Fruit fly (Drosophila melanogaster): ENCODE measurements around the gene Usp32.

Gene Usp32

dm6 chr3L:19929051-19929718, 58.2 kb downstream of the Usp32 start (continued):
- TF ChIP-seq CG17361 (GFP tag; IDR thresholded peaks at IDR 0.05), result peak; percentile 39; the same call in 1 of the 3 replicates
- TF ChIP-seq rib (GFP tag; IDR thresholded peaks at IDR 0.05), result 0 out of 2 replicates have a peak, but pooled peaks have one; percentile 12
- TF ChIP-seq CG32767 (GFP tag; IDR thresholded peaks at IDR 0.05), result peak; percentile 9; the same call in 1 of the 2 replicates
- TF ChIP-seq ash1 (GFP tag; optimal IDR thresholded peaks at IDR 0.05), result no peak
- no peak for TF ChIP-seq CG7271 (tag; optimal IDR thresholded peaks at IDR 0.05)
- TF ChIP-seq kah (GFP tag; optimal IDR thresholded peaks at IDR 0.05), result no peak
- peak; percentile 32 for TF ChIP-seq PHDP (tag; optimal IDR thresholded peaks at IDR 0.05)
- TF ChIP-seq CG31365 (tag; optimal IDR thresholded peaks at IDR 0.05), result no peak
- peak; percentile 21 for TF ChIP-seq lilli (GFP tag; optimal IDR thresholded peaks at IDR 0.05)
- TF ChIP-seq CG14050 (GFP tag; IDR thresholded peaks at IDR 0.05), result no peak
- no peak for TF ChIP-seq p53 (GFP tag; optimal IDR thresholded peaks at IDR 0.05)
- no peak for TF ChIP-seq Bdp1 (GFP tag; optimal IDR thresholded peaks at IDR 0.05)
- TF ChIP-seq D (optimal IDR thresholded peaks at IDR 0.05), result no peak
- TF ChIP-seq D (GFP tag; optimal IDR thresholded peaks at IDR 0.05), result no peak
- TF ChIP-seq CG1792 (GFP tag; optimal IDR thresholded peaks at IDR 0.05), result no peak
- TF ChIP-seq lbe (GFP tag; optimal IDR thresholded peaks at IDR 0.05), result no peak
- no peak for TF ChIP-seq cad (GFP tag; optimal IDR thresholded peaks at IDR 0.05)
- no peak for TF ChIP-seq CG18764 (GFP tag; optimal IDR thresholded peaks at IDR 0.05)
- TF ChIP-seq Dbx (GFP tag; IDR thresholded peaks at IDR 0.05), result no peak
- no peak for TF ChIP-seq D19A (tag; optimal IDR thresholded peaks at IDR 0.05)
- no peak for TF ChIP-seq Gug (GFP tag; IDR thresholded peaks at IDR 0.05)
- no peak for TF ChIP-seq peb (GFP tag; IDR thresholded peaks at IDR 0.05)
- no peak for TF ChIP-seq CG1024 (GFP tag; IDR thresholded peaks at IDR 0.05)
- TF ChIP-seq CG9797 (GFP tag; optimal IDR thresholded peaks at IDR 0.05), result no peak
- no peak for TF ChIP-seq Spps (tag; optimal IDR thresholded peaks at IDR 0.05)
- no peak for TF ChIP-seq Sry-β (GFP tag; optimal IDR thresholded peaks at IDR 0.05)
- TF ChIP-seq exex (tag; optimal IDR thresholded peaks at IDR 0.05), result no peak
- TF ChIP-seq tin (GFP tag; optimal IDR thresholded peaks at IDR 0.05), result no peak
- no peak for TF ChIP-seq CG6272 (GFP tag; IDR thresholded peaks at IDR 0.05)
- no peak for TF ChIP-seq CG6765 (GFP tag; optimal IDR thresholded peaks at IDR 0.05)
- TF ChIP-seq Fer1 (GFP tag; optimal IDR thresholded peaks at IDR 0.05), result no peak
- no peak for TF ChIP-seq Dek (tag; optimal IDR thresholded peaks at IDR 0.05)
- TF ChIP-seq Dref (GFP tag; IDR thresholded peaks at IDR 0.05), result no peak
- no peak for TF ChIP-seq CG4854 (GFP tag; optimal IDR thresholded peaks at IDR 0.05)
- TF ChIP-seq esg (GFP tag; conservative IDR thresholded peaks at IDR 0.05), result no peak
- TF ChIP-seq Aef1 (GFP tag; IDR thresholded peaks at IDR 0.05), result no peak
- peak; percentile 21 for TF ChIP-seq Hmr (GFP tag; optimal IDR thresholded peaks at IDR 0.05)
- no peak for TF ChIP-seq CG2889 (GFP tag; IDR thresholded peaks at IDR 0.05)
- TF ChIP-seq Abd-B (GFP tag; optimal IDR thresholded peaks at IDR 0.05), result no peak
- no peak for TF ChIP-seq kay (GFP tag; optimal IDR thresholded peaks at IDR 0.05)
- peak; percentile 21; the same call in 1 of the 2 replicates for TF ChIP-seq CG4360 (GFP tag; IDR thresholded peaks at IDR 0.05)
- TF ChIP-seq CG11093 (GFP tag; IDR thresholded peaks at IDR 0.05), result no peak
- TF ChIP-seq CG4404 (GFP tag; IDR thresholded peaks at IDR 0.05), result no peak
- no peak for TF ChIP-seq Side (GFP tag; optimal IDR thresholded peaks at IDR 0.05)
- TF ChIP-seq Stat92E (GFP tag; optimal IDR thresholded peaks at IDR 0.05), result no peak
- TF ChIP-seq Jarid2 (GFP tag; optimal IDR thresholded peaks at IDR 0.05), result no peak
- no peak for TF ChIP-seq chn (GFP tag; optimal IDR thresholded peaks at IDR 0.05)
- TF ChIP-seq tup (GFP tag; optimal IDR thresholded peaks at IDR 0.05), result no peak
- TF ChIP-seq CG12769 (tag; optimal IDR thresholded peaks at IDR 0.05), result peak; percentile 58
- no peak for TF ChIP-seq crc (GFP tag; optimal IDR thresholded peaks at IDR 0.05)
- no peak for TF ChIP-seq MESR4 (GFP tag; optimal IDR thresholded peaks at IDR 0.05)

Data from whole organism, embryonic.